Fruit fly (Drosophila melanogaster) Kc167 (cell line): ENCODE measurements around the gene CG46311.

Experiments used
- Myc ChIP-seq: fragments of >200 bp; optimal IDR thresholded peaks from 2 replicates; lab custom pipeline; 2017; ENCODE audit warnings: missing external identifiers
- Sin3A ChIP-seq: fragments of >200 bp; optimal IDR thresholded peaks from 2 replicates; lab custom pipeline; 2018; ENCODE audit warnings: missing external identifiers
- h ChIP-seq: fragments of >200 bp; optimal IDR thresholded peaks from 3 replicates; lab custom pipeline; 2018; ENCODE audit warnings: missing external identifiers
- insv ChIP-seq: fragments of >200 bp; optimal IDR thresholded peaks from 3 replicates; lab custom pipeline; 2018; ENCODE audit warnings: missing external identifiers
- psq ChIP-seq: fragments of >200 bp; optimal IDR thresholded peaks from 2 replicates; lab custom pipeline; 2017; ENCODE audit warnings: missing external identifiers

dm6 chrX:13629414-13629813, 65.8 kb downstream of the CG46311 start:
- TF ChIP-seq Sin3A = no peak
- no peak for TF ChIP-seq psq (lab: Kevin White, UChicago)
- TF ChIP-seq h = no peak
- no peak for TF ChIP-seq insv
- TF ChIP-seq Myc (lab: Kevin White, UChicago) = no peak
